Worm (Caenorhabditis elegans): ENCODE data around the gene F22B5.6.

Gene F22B5.6

DNA sequence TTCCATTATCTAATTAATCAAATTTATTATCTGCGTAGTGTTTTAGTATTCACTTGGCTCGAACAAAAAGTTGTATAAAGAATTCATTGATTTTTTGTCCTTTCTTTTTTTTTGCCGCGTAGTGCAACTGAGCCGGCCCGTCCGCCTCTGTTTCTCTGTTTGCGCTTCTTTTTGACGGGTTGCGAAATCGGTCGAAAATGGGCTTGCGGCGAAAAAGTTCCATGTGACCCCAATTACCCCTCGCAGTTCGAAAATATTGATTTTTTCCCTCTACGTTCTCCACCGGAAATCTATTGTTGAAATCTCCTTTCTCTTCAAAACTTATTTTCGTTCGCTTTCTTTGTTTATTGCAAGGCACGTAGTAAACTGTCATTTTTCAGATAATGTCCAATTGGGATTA lies 1.4 kb upstream of the F22B5.6 start, which contains the start of gene zyg-9 (continued):
- no peak for TF ChIP-seq fkh-2 (tag; optimal IDR thresholded peaks at IDR 0.05)
- TF ChIP-seq ztf-11 (tag; optimal IDR thresholded peaks at IDR 0.05) = no peak
- no peak for TF ChIP-seq nhr-28 (tag; optimal IDR thresholded peaks at IDR 0.05)
- no peak for TF ChIP-seq egl-5 (tag; optimal IDR thresholded peaks at IDR 0.05)
- peak; percentile 39 for TF ChIP-seq nfya-1 (tag; optimal IDR thresholded peaks at IDR 0.05; ENCODE audit: insufficient read depth)
- TF ChIP-seq jun-1 (tag; optimal IDR thresholded peaks at IDR 0.05) = no peak
- TF ChIP-seq R02D3.7 (tag; optimal IDR thresholded peaks at IDR 0.05) = no peak
- no peak for TF ChIP-seq ama-1 (optimal IDR thresholded peaks at IDR 0.05)
- TF ChIP-seq pha-4 (tag; optimal IDR thresholded peaks at IDR 0.05) = peak; percentile 20
- no peak for TF ChIP-seq fos-1 (tag; optimal IDR thresholded peaks at IDR 0.05)

DNA sequence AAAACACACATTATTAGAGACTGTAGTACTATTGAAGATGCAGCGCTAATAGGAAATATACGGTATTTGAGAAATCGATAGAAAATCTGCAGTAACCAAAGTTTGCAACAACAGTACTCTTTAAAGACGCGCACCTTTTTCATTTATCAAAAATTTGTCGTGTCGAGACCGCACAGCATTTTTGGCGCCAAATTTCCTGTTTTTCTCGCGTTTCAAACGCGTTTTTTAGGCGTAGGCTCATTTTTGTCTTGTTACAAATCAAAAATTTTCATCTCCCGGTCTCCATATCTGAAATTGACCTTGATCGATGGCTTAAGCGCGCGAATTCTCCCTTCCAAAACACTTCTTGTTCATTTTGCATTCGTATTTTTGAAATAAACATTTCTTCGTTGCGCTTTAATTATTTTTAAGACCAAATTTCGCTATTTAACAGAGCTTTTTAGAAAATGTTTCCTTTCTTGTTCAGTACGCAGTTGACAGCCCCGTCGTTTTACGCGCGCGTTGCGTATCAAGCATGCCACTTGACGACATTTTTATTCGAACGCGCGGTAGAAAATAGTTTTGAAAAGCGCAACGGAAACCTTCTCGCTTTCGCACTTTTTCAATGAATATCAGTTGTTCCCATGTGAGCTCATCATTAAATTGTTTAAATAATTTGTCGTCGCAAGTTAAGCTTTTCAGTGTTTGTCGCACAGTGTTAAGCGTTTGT lies 841 bp upstream of the F22B5.6 start:
- TF ChIP-seq ZK546.5 (tag; optimal IDR thresholded peaks at IDR 0.05) (no peak), nhr-77 (tag; optimal IDR thresholded peaks at IDR 0.05) (no peak), ceh-28 (tag; optimal IDR thresholded peaks at IDR 0.05) (no peak), lsy-12 (tag; optimal IDR thresholded peaks at IDR 0.05) (no peak), nhr-67 (tag; optimal IDR thresholded peaks at IDR 0.05) (no peak), eor-1 (tag; optimal IDR thresholded peaks at IDR 0.05) (no peak), egl-5 (tag; optimal IDR thresholded peaks at IDR 0.05) (no peak), nhr-11 (tag; optimal IDR thresholded peaks at IDR 0.05) (no peak), nhr-25 (tag; optimal IDR thresholded peaks at IDR 0.05) (no peak), ama-1 (optimal IDR thresholded peaks at IDR 0.05) (no peak), unc-39 (tag; optimal IDR thresholded peaks at IDR 0.05) (no peak), zag-1 (tag; optimal IDR thresholded peaks at IDR 0.05) (no peak), pha-4 (tag; optimal IDR thresholded peaks at IDR 0.05) (no peak), lin-39 (tag; optimal IDR thresholded peaks at IDR 0.05) (no peak)

DNA sequence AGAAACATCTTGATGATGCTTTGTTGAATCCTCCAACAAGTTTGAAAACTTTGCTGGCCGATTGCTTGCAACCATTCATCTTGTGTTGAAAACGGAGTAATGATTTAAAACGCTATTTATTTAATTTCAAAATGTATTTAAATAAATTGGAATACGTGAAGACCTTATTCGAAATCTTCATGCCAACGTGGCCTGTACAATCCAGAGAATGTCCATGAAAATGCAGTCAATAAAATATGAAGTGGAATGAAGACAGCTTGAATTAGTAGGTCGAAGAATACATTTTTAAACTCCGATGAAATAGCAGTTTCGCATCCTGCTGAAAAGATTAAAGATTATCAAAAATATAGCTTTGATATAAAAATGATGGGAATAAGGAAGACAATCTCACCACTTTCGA lies 1.5 kb downstream of the F22B5.6 start, which contains the start of gene F22B5.5:
Gene F22B5.5 (minus strand): TSS at position 101 of the 400 bp plus-strand sequence.
- no peak for TF ChIP-seq nhr-25 (tag; optimal IDR thresholded peaks at IDR 0.05)
- no peak for TF ChIP-seq nhr-12 (tag; optimal IDR thresholded peaks at IDR 0.05)
- no peak for TF ChIP-seq ztf-4 (tag; optimal IDR thresholded peaks at IDR 0.05)
- TF ChIP-seq nhr-237 (tag; optimal IDR thresholded peaks at IDR 0.05) = no peak
- no peak for TF ChIP-seq zag-1 (tag; optimal IDR thresholded peaks at IDR 0.05)
- TF ChIP-seq lsy-12 (tag; optimal IDR thresholded peaks at IDR 0.05) = no peak
- TF ChIP-seq sea-2 (GFP tag; optimal IDR thresholded peaks at IDR 0.05) = no peak
- no peak for TF ChIP-seq R02D3.7 (tag; optimal IDR thresholded peaks at IDR 0.05)
- no peak for TF ChIP-seq elt-3 (tag; optimal IDR thresholded peaks at IDR 0.05)
- TF ChIP-seq fkh-2 (tag; optimal IDR thresholded peaks at IDR 0.05) = no peak
- no peak for TF ChIP-seq nhr-43 (tag; optimal IDR thresholded peaks at IDR 0.05; ENCODE audit: poor library complexity, severe bottlenecking)
- TF ChIP-seq hmg-11 (tag; optimal IDR thresholded peaks at IDR 0.05) = no peak
- TF ChIP-seq ceh-28 (tag; optimal IDR thresholded peaks at IDR 0.05) = no peak
- no peak for TF ChIP-seq elt-1 (tag; optimal IDR thresholded peaks at IDR 0.05)
- TF ChIP-seq ceh-9 (tag; optimal IDR thresholded peaks at IDR 0.05) = no peak
- TF ChIP-seq nhr-28 (tag; optimal IDR thresholded peaks at IDR 0.05) = no peak
- no peak for TF ChIP-seq nfya-1 (tag; optimal IDR thresholded peaks at IDR 0.05; ENCODE audit: insufficient read depth)

DNA sequence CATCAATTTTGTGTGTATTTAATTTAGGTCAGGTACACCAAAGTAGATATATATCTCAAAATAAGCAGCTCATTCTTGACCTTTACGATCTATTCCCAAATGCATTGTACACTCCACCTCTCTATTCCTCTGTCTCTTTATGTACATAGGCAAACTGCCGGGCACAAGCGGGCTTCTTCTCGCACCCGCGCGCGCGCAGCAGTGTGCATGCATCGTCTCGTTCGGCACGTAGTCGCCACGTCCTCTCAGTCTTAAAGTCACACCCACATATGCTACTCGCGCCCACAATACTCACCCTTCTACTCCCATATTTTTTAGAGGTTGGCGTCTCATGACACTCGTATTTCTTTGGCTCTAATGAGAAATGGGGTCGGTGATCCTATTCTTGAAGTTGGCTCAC lies 4.6 kb downstream of the F22B5.6 start:
- no peak for TF ChIP-seq lin-15B (tag; optimal IDR thresholded peaks at IDR 0.05)
- TF ChIP-seq pha-4 (tag; optimal IDR thresholded peaks at IDR 0.05) = peak; percentile 73
- TF ChIP-seq lin-39 (tag; optimal IDR thresholded peaks at IDR 0.05) = peak; percentile 90
- no peak for TF ChIP-seq eor-1 (tag; optimal IDR thresholded peaks at IDR 0.05)

DNA sequence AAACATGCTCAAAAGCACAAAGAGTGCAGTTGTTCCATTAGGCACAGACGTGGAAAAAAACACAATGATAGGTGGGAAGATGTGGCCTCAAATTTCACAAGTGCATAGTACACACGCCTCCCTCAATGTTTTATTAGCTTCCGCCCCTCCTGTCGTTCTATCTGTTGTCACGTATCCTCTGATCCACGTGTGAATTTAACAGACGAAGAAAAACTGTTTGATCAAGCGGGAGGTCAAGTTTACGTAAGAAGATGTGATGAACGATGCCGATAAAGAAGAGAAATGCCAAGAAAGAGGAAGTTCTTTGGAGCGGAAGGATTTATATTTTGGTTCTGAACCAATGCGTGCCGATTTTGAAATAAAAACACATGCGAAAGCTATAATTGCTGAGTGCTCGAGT lies 5.2 kb downstream of the F22B5.6 start:
- no peak for TF ChIP-seq ceh-82 (tag; optimal IDR thresholded peaks at IDR 0.05)
- TF ChIP-seq pha-4 (tag; optimal IDR thresholded peaks at IDR 0.05) = peak; percentile 10

DNA sequence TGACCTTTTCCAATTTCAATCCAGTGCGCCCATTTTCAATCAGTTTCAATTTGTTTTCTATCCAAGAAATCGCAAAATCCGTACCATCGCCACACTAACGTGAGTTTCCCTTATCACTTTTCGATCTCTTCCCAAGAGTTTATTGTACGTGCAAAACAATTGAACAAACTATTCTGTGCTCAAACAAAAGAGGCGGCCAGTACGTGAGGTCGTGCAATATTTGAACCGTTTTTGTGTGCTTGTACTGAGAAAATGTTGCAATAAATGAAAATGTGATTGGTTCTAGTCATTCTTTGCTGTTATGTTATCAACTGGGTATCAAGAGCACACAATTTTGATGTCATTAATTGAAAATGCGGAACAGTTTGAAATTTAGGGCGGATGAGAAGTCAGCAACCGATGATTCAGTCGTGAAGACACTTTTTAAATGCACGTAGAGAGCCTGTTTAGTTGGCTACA lies 6.3 kb downstream of the F22B5.6 start, which contains the start of gene F22B5.4:
Gene F22B5.4 (plus strand): TSS at position 51 of the 459 bp plus-strand sequence.
- TF ChIP-seq hmg-11 (tag; optimal IDR thresholded peaks at IDR 0.05) = no peak
- no peak for TF ChIP-seq R02D3.7 (tag; optimal IDR thresholded peaks at IDR 0.05)
- no peak for TF ChIP-seq nhr-67 (tag; optimal IDR thresholded peaks at IDR 0.05)
- no peak for TF ChIP-seq aly-2 (tag; optimal IDR thresholded peaks at IDR 0.05)
- peak; percentile 30 for TF ChIP-seq pqm-1 (tag; optimal IDR thresholded peaks at IDR 0.05)
- no peak for TF ChIP-seq lin-39 (tag; optimal IDR thresholded peaks at IDR 0.05)
- no peak for TF ChIP-seq nfya-1 (tag; optimal IDR thresholded peaks at IDR 0.05; ENCODE audit: insufficient read depth)
- TF ChIP-seq lin-15B (tag; optimal IDR thresholded peaks at IDR 0.05) = no peak
- TF ChIP-seq tbx-2 (tag; optimal IDR thresholded peaks at IDR 0.05) = no peak
- no peak for TF ChIP-seq nhr-25 (tag; optimal IDR thresholded peaks at IDR 0.05)
- TF ChIP-seq jun-1 (tag; optimal IDR thresholded peaks at IDR 0.05) = peak; percentile 12
- TF ChIP-seq ztf-11 (tag; optimal IDR thresholded peaks at IDR 0.05) = no peak
- no peak for TF ChIP-seq mdl-1 (tag; optimal IDR thresholded peaks at IDR 0.05)
- no peak for TF ChIP-seq sea-2 (GFP tag; optimal IDR thresholded peaks at IDR 0.05)
- TF ChIP-seq nhr-23 (tag; optimal IDR thresholded peaks at IDR 0.05) = no peak
- TF ChIP-seq skn-1 (tag; optimal IDR thresholded peaks at IDR 0.05) = no peak
- no peak for TF ChIP-seq nhr-76 (tag; optimal IDR thresholded peaks at IDR 0.05)
- no peak for TF ChIP-seq ceh-28 (tag; optimal IDR thresholded peaks at IDR 0.05)
- no peak for TF ChIP-seq nhr-28 (tag; optimal IDR thresholded peaks at IDR 0.05)
- TF ChIP-seq nhr-43 (tag; optimal IDR thresholded peaks at IDR 0.05; ENCODE audit: poor library complexity, severe bottlenecking) = no peak
- no peak for TF ChIP-seq daf-12 (tag; optimal IDR thresholded peaks at IDR 0.05)
- no peak for TF ChIP-seq fos-1 (tag; optimal IDR thresholded peaks at IDR 0.05)
- peak; percentile 55 for TF ChIP-seq pha-4 (tag; optimal IDR thresholded peaks at IDR 0.05)
- TF ChIP-seq nhr-11 (tag; optimal IDR thresholded peaks at IDR 0.05) = no peak
